Fruit fly (Drosophila melanogaster) whole organism, embryonic: ENCODE measurements around the gene Nrx-IV.

Source experiments
- Adf1 ChIP-seq: fragments of 200-800 bp; sonication (Bioruptor generic); IDR thresholded peaks from 2 replicates; pipeline ENCODE4 v1.3.6; 2022; ENCODE audit warnings: missing biosample characterization, missing genetic modification characterization
- B-H2 ChIP-seq: fragments of 200-800 bp; sonication (Bioruptor generic); optimal IDR thresholded peaks from 2 replicates; lab custom pipeline; 2018; ENCODE audit warnings: missing biosample characterization, mild to moderate bottlenecking, missing genetic modification characterization
- BEAF-32 ChIP-seq: fragments of 200-800 bp; sonication (Bioruptor generic); optimal IDR thresholded peaks from 3 replicates; lab custom pipeline; 2017; ENCODE audit warnings: missing biosample characterization, missing genetic modification characterization, mild to moderate bottlenecking, moderate library complexity, missing genetic modification reagents
- Bdp1 ChIP-seq: fragments of 200-800 bp; sonication (Bioruptor generic); optimal IDR thresholded peaks from 3 replicates; lab custom pipeline; 2016; ENCODE audit warnings: missing biosample characterization, missing genetic modification characterization
- CG10654 ChIP-seq: fragments of 200-800 bp; sonication (Bioruptor generic); optimal IDR thresholded peaks from 2 replicates; lab custom pipeline; 2016; ENCODE audit warnings: missing biosample characterization, missing genetic modification characterization
- CG11093 ChIP-seq: fragments of 200-800 bp; sonication (Bioruptor generic); IDR thresholded peaks from 3 replicates; pipeline ENCODE4 v1.3.6; 2022; ENCODE audit warnings: missing biosample characterization, missing genetic modification characterization
- CG12104 ChIP-seq: fragments of 200-800 bp; sonication (Bioruptor generic); optimal IDR thresholded peaks from 3 replicates; lab custom pipeline; 2016; ENCODE audit warnings: missing biosample characterization, missing genetic modification characterization
- CG12942 ChIP-seq: fragments of 200-800 bp; sonication (Bioruptor generic); optimal IDR thresholded peaks from 3 replicates; lab custom pipeline; 2016; ENCODE audit warnings: missing biosample characterization, missing genetic modification characterization
- CG13894 ChIP-seq: fragments of 200-800 bp; sonication (Bioruptor generic); optimal IDR thresholded peaks from 3 replicates; lab custom pipeline; 2018; ENCODE audit warnings: missing biosample characterization, mild to moderate bottlenecking, missing genetic modification characterization, moderate library complexity
- CG14667 ChIP-seq: fragments of 200-800 bp; sonication (Bioruptor generic); IDR thresholded peaks from 2 replicates; pipeline ENCODE4 v1.3.6; 2022; ENCODE audit warnings: missing biosample characterization, missing genetic modification characterization
- CG1602 ChIP-seq: fragments of 200-800 bp; sonication (Bioruptor generic); optimal IDR thresholded peaks from 3 replicates; lab custom pipeline; 2016; ENCODE audit warnings: missing biosample characterization, missing genetic modification characterization
- CG1832 ChIP-seq: fragments of 200-800 bp; sonication (Bioruptor generic); optimal IDR thresholded peaks from 2 replicates; lab custom pipeline; 2017; ENCODE audit warnings: missing biosample characterization, mild to moderate bottlenecking, missing genetic modification characterization, inconsistent platforms
- CG2199 ChIP-seq: fragments of 200-800 bp; sonication (Bioruptor generic); IDR thresholded peaks from 3 replicates; pipeline ENCODE4 v1.3.6; 2022; ENCODE audit warnings: missing biosample characterization, missing genetic modification characterization
- CG30403 ChIP-seq: fragments of 200-800 bp; sonication (Bioruptor generic); optimal IDR thresholded peaks from 3 replicates; lab custom pipeline; 2016; ENCODE audit warnings: missing biosample characterization, missing genetic modification characterization
- CG31441 ChIP-seq: fragments of 200-800 bp; sonication (Bioruptor generic); IDR thresholded peaks from 2 replicates; pipeline ENCODE4 v1.3.6; 2022; ENCODE audit warnings: missing biosample characterization, missing genetic modification characterization
- CG3163 ChIP-seq: fragments of 200-800 bp; sonication (Bioruptor generic); optimal IDR thresholded peaks from 3 replicates; lab custom pipeline; 2016; ENCODE audit warnings: missing biosample characterization, missing genetic modification characterization
- CG32532 ChIP-seq: fragments of 200-800 bp; sonication (Bioruptor generic); IDR thresholded peaks from 2 replicates; pipeline ENCODE4 v1.3.6; 2022; ENCODE audit warnings: missing biosample characterization, missing genetic modification characterization
- CG32772 ChIP-seq: fragments of 200-800 bp; sonication (Bioruptor generic); IDR thresholded peaks from 2 replicates; pipeline ENCODE4 v1.3.6; 2022; ENCODE audit warnings: missing biosample characterization, missing genetic modification characterization
- CG3407 ChIP-seq: fragments of 200-800 bp; sonication (Bioruptor generic); optimal IDR thresholded peaks from 2 replicates; lab custom pipeline; 2018; ENCODE audit warnings: missing biosample characterization, mild to moderate bottlenecking, missing genetic modification characterization
- CG3726 ChIP-seq: fragments of 200-800 bp; sonication (Bioruptor generic); IDR thresholded peaks from 3 replicates; pipeline ENCODE4, ENCODE4 v1.3.6; 2022; ENCODE audit warnings: missing biosample characterization, missing genetic modification characterization
- CG4707 ChIP-seq: fragments of 200-800 bp; sonication (Bioruptor generic); optimal IDR thresholded peaks from 2 replicates; lab custom pipeline; 2018; ENCODE audit warnings: missing biosample characterization, mild to moderate bottlenecking, missing genetic modification characterization, moderate library complexity
- CG6689 ChIP-seq: fragments of 200-800 bp; sonication (Bioruptor generic); IDR thresholded peaks from 2 replicates; pipeline ENCODE4 v1.3.6; 2022; ENCODE audit warnings: missing biosample characterization, missing genetic modification characterization
- Camta ChIP-seq: fragments of 200-800 bp; sonication (Bioruptor generic); optimal IDR thresholded peaks from 2 replicates; lab custom pipeline; 2016; ENCODE audit warnings: missing biosample characterization, missing genetic modification characterization
- Dbx ChIP-seq: fragments of 200-800 bp; sonication (Bioruptor generic); IDR thresholded peaks from 3 replicates; pipeline ENCODE4 v1.3.6; 2022; ENCODE audit warnings: missing biosample characterization, missing genetic modification characterization
- Doc3 ChIP-seq: fragments of 200-800 bp; sonication (Bioruptor generic); IDR thresholded peaks from 3 replicates; pipeline ENCODE4 v1.3.6; 2022; ENCODE audit warnings: missing biosample characterization, missing genetic modification characterization; ENCODE audit not compliant: partially characterized antibody
- Eip74EF ChIP-seq, 2 experiments: fragments of 200-800 bp in 1 of 2; fragments of >200 bp in 1 of 2; sonication (Bioruptor generic) in 1 of 2; optimal IDR thresholded peaks; 2 replicates each; lab custom pipeline; 2017 to 2019; ENCODE audit warnings: missing biosample characterization in 2 of 2, missing genetic modification characterization in 2 of 2, mild to moderate bottlenecking in 1 of 2, moderate library complexity in 1 of 2
- Ets65A ChIP-seq: fragments of 200-800 bp; sonication (Bioruptor generic); peaks from one replicate; lab custom pipeline; 2016; ENCODE audit warnings: missing biosample characterization, missing genetic modification characterization
- Gug ChIP-seq: fragments of 200-800 bp; sonication (Bioruptor generic); IDR thresholded peaks from 4 replicates; pipeline ENCODE4 v1.3.6; 2022; ENCODE audit warnings: missing biosample characterization, missing genetic modification characterization
- HHEX ChIP-seq: fragments of 200-800 bp; sonication (Bioruptor generic); optimal IDR thresholded peaks from 3 replicates; lab custom pipeline; 2017; ENCODE audit warnings: missing biosample characterization, mild to moderate bottlenecking, missing genetic modification characterization, missing genetic modification reagents
- Hand ChIP-seq: fragments of 200-800 bp; sonication (Bioruptor generic); optimal IDR thresholded peaks from 2 replicates; lab custom pipeline; 2017; ENCODE audit warnings: mild to moderate bottlenecking, missing biosample characterization, missing genetic modification reagents, missing genetic modification characterization
- Med ChIP-seq: fragments of 200-800 bp; sonication (Bioruptor generic); peaks from one replicate; lab custom pipeline; 2016; ENCODE audit warnings: missing biosample characterization, missing genetic modification characterization, mild to moderate bottlenecking, inconsistent platforms, moderate library complexity
- Sry-δ ChIP-seq: fragments of 200-800 bp; sonication (Bioruptor generic); optimal IDR thresholded peaks from 2 replicates; lab custom pipeline; 2016; ENCODE audit warnings: missing biosample characterization, missing genetic modification characterization
- Ssrp ChIP-seq: fragments of 200-800 bp; sonication (Bioruptor generic); optimal IDR thresholded peaks from 2 replicates; lab custom pipeline; 2018; ENCODE audit warnings: missing biosample characterization, mild to moderate bottlenecking, missing genetic modification characterization, moderate library complexity
- Xrp1 ChIP-seq: fragments of 200-800 bp; sonication (Bioruptor generic); IDR thresholded peaks from 2 replicates; pipeline ENCODE4 v1.3.6; 2022; ENCODE audit warnings: missing biosample characterization, missing genetic modification characterization
- ab ChIP-seq: fragments of 200-800 bp; sonication (Bioruptor generic); optimal IDR thresholded peaks from 2 replicates; lab custom pipeline; 2016; ENCODE audit warnings: missing biosample characterization, missing genetic modification characterization
- aop ChIP-seq: fragments of 200-800 bp; sonication (Bioruptor generic); IDR thresholded peaks from 2 replicates; pipeline ENCODE4 v1.3.6; 2022; ENCODE audit warnings: missing biosample characterization, missing genetic modification characterization
- ara ChIP-seq: fragments of 200-800 bp; sonication (Bioruptor generic); IDR thresholded peaks from 2 replicates; pipeline ENCODE4 v1.3.6; 2022; ENCODE audit warnings: missing biosample characterization, missing genetic modification characterization
- caup ChIP-seq: fragments of 200-800 bp; sonication (Bioruptor generic); optimal IDR thresholded peaks from 3 replicates; lab custom pipeline; 2017; ENCODE audit warnings: missing biosample characterization, mild to moderate bottlenecking, missing genetic modification characterization, moderate library complexity; ENCODE audit not compliant: severe bottlenecking
- dati ChIP-seq: fragments of 200-800 bp; sonication (Bioruptor generic); IDR thresholded peaks from 2 replicates; pipeline ENCODE4 v1.3.6; 2022; ENCODE audit warnings: missing biosample characterization, missing genetic modification characterization
- disco-r ChIP-seq: fragments of 200-800 bp; sonication (Bioruptor generic); optimal IDR thresholded peaks from 2 replicates; lab custom pipeline; 2016; ENCODE audit warnings: missing biosample characterization, missing genetic modification characterization
- grau ChIP-seq: fragments of 200-800 bp; optimal IDR thresholded peaks from 3 replicates; lab custom pipeline; 2019; ENCODE audit warnings: missing biosample characterization, mild to moderate bottlenecking, missing genetic modification characterization, moderate library complexity
- ind ChIP-seq: fragments of 200-800 bp; sonication (Bioruptor generic); optimal IDR thresholded peaks from 3 replicates; lab custom pipeline; 2016; ENCODE audit warnings: missing biosample characterization, missing genetic modification characterization
- kah ChIP-seq: fragments of 200-800 bp; sonication (Bioruptor generic); optimal IDR thresholded peaks from 2 replicates; lab custom pipeline; 2018; ENCODE audit warnings: missing biosample characterization, mild to moderate bottlenecking, missing genetic modification characterization
- lov ChIP-seq, 2 experiments: fragments of 200-800 bp in 1 of 2; fragments of >200 bp in 1 of 2; sonication (Bioruptor generic) in 1 of 2; IDR thresholded peaks in 1 of 2; optimal IDR thresholded peaks in 1 of 2; 2 replicates in 1 of 2; 3 replicates in 1 of 2; pipeline versions ENCODE4 v1.3.6 to Lab custom; 2017 to 2022; ENCODE audit warnings: missing biosample characterization in 1 of 2, missing genetic modification characterization in 1 of 2
- nerfin-2 ChIP-seq: fragments of 200-800 bp; sonication (Bioruptor generic); IDR thresholded peaks from 2 replicates; pipeline ENCODE4 v1.3.6; 2022; ENCODE audit warnings: missing biosample characterization, missing genetic modification characterization; ENCODE audit not compliant: partially characterized antibody
- nom ChIP-seq: fragments of 200-800 bp; sonication (Bioruptor generic); optimal IDR thresholded peaks from 2 replicates; lab custom pipeline; 2017; ENCODE audit warnings: missing biosample characterization, missing genetic modification characterization, mild to moderate bottlenecking, moderate library complexity, missing genetic modification reagents
- pfk ChIP-seq: fragments of 200-800 bp; sonication (Bioruptor generic); optimal IDR thresholded peaks from 2 replicates; lab custom pipeline; 2018; ENCODE audit warnings: missing biosample characterization, mild to moderate bottlenecking, missing genetic modification characterization, moderate library complexity
- psq ChIP-seq: fragments of 200-800 bp; sonication (Bioruptor generic); optimal IDR thresholded peaks from 2 replicates; lab custom pipeline; 2017; ENCODE audit warnings: missing biosample characterization, missing genetic modification characterization
- seq ChIP-seq: fragments of 200-800 bp; sonication (Bioruptor generic); IDR thresholded peaks from 2 replicates; pipeline ENCODE4 v1.3.6; 2022; ENCODE audit warnings: missing biosample characterization, missing genetic modification characterization
- slbo ChIP-seq: fragments of 200-800 bp; sonication (Bioruptor generic); IDR thresholded peaks from 2 replicates; pipeline ENCODE4 v1.3.6; 2022; ENCODE audit warnings: missing biosample characterization, missing genetic modification characterization

Gene Nrx-IV

dm6 chr3L:12124975-12125374, 21.3 kb upstream of the Nrx-IV start, which contains the start of gene yps (continued):
- peak; percentile 56; the same call in 1 of the 2 replicates for TF ChIP-seq Xrp1
- peak; percentile 91 for TF ChIP-seq CG13894 (tag; lab: Kevin White, UChicago)
- peak; percentile 69 for TF ChIP-seq Ssrp (tag; lab: Kevin White, UChicago)
- peak; percentile 97 for TF ChIP-seq HHEX (GFP tag; lab: Kevin White, UChicago)
- TF ChIP-seq CG12104 = peak; percentile 96
- TF ChIP-seq caup = peak; percentile 99
- TF ChIP-seq CG1602 (GFP tag; lab: Kevin White, UChicago) = peak; percentile 61
- peak; percentile 52; the same call in 2 of the 4 replicates for TF ChIP-seq Gug (GFP tag; lab: Robert Waterston, UW)
- TF ChIP-seq nerfin-2 = 0 out of 2 replicates have a peak, but pooled peaks have one; percentile 24
- peak; percentile 77 for TF ChIP-seq CG32772 (GFP tag; lab: Robert Waterston, UW)
- TF ChIP-seq Eip74EF (GFP tag; optimal IDR thresholded peaks at IDR 0.05; lab: Kevin White, UChicago) = peak in 1 of 2 experiments; percentile 70
- TF ChIP-seq CG14667 (GFP tag; lab: Robert Waterston, UW) = peak; percentile 64; the same call in 1 of the 2 replicates
- TF ChIP-seq CG6689 (GFP tag; lab: Robert Waterston, UW) = peak; percentile 77
- no peak for TF ChIP-seq lov (optimal IDR thresholded peaks at IDR 0.05; lab: Kevin White, UChicago)
- peak; percentile 97 for TF ChIP-seq lov (GFP tag; IDR thresholded peaks at IDR 0.05; lab: Robert Waterston, UW)
- peak; percentile 88 for TF ChIP-seq Bdp1 (GFP tag; lab: Kevin White, UChicago)
- TF ChIP-seq aop (GFP tag; lab: Robert Waterston, UW) = peak; percentile 42; the same call in 1 of the 2 replicates
- peak; percentile 61 for TF ChIP-seq psq (GFP tag; lab: Kevin White, UChicago)
- no peak for TF ChIP-seq ab (GFP tag; lab: Kevin White, UChicago)
- peak; percentile 93 for TF ChIP-seq Camta (GFP tag; lab: Kevin White, UChicago)
- peak; percentile 93 for TF ChIP-seq CG32532 (GFP tag; lab: Robert Waterston, UW)
- TF ChIP-seq Dbx (GFP tag; lab: Robert Waterston, UW) = peak; percentile 92
- TF ChIP-seq Med (GFP tag; lab: Kevin White, UChicago) = peak; percentile 100
- peak; percentile 92 for TF ChIP-seq dati (GFP tag; lab: Robert Waterston, UW)
- peak; percentile 89 for TF ChIP-seq BEAF-32 (GFP tag; lab: Kevin White, UChicago)
- TF ChIP-seq CG4707 (GFP tag; lab: Kevin White, UChicago) = peak; percentile 96
- peak; percentile 89 for TF ChIP-seq CG31441 (GFP tag; lab: Robert Waterston, UW)
- peak; percentile 59; the same call in 2 of the 3 replicates for TF ChIP-seq CG2199 (GFP tag; lab: Robert Waterston, UW)
- peak; percentile 59; the same call in 1 of the 3 replicates for TF ChIP-seq Doc3
- peak; percentile 87 for TF ChIP-seq grau (tag; lab: Kevin White, UChicago)
- TF ChIP-seq CG12942 (GFP tag; lab: Kevin White, UChicago) = peak; percentile 84
- TF ChIP-seq CG10654 (GFP tag; lab: Kevin White, UChicago) = peak; percentile 92
- TF ChIP-seq seq (GFP tag; lab: Robert Waterston, UW) = peak; percentile 84
- TF ChIP-seq kah (GFP tag; lab: Kevin White, UChicago) = peak; percentile 94
- TF ChIP-seq CG3726 = peak; percentile 81; the same call in 1 of the 3 replicates
- peak; percentile 73 for TF ChIP-seq Adf1 (GFP tag; lab: Robert Waterston, UW)
- peak; percentile 89 for TF ChIP-seq Hand
- peak; percentile 85 for TF ChIP-seq slbo (GFP tag; lab: Robert Waterston, UW)
- no peak for TF ChIP-seq CG1832 (GFP tag; lab: Kevin White, UChicago)
- peak; percentile 95 for TF ChIP-seq disco-r (GFP tag; lab: Kevin White, UChicago)
- peak; percentile 98 for TF ChIP-seq B-H2
- peak; percentile 88 for TF ChIP-seq CG30403 (GFP tag; lab: Kevin White, UChicago)
- peak; percentile 93 for TF ChIP-seq nom (GFP tag; lab: Kevin White, UChicago)
- peak; percentile 85 for TF ChIP-seq CG3163 (GFP tag; lab: Kevin White, UChicago)
- TF ChIP-seq ara (GFP tag; lab: Robert Waterston, UW) = peak; percentile 86
- peak; percentile 99 for TF ChIP-seq Ets65A (GFP tag; lab: Kevin White, UChicago)
- peak; percentile 89 for TF ChIP-seq Sry-δ (GFP tag; lab: Kevin White, UChicago)
- peak; percentile 88 for TF ChIP-seq pfk (GFP tag; lab: Kevin White, UChicago)
- TF ChIP-seq CG3407 (GFP tag; lab: Kevin White, UChicago) = peak; percentile 95
- 0 out of 3 replicates have a peak, but pooled peaks have one; percentile 8 for TF ChIP-seq CG11093
- peak; percentile 75 for TF ChIP-seq ind (GFP tag; lab: Kevin White, UChicago)
